Fruit fly (Drosophila melanogaster) whole organism, embryonic: ENCODE results near the gene Or67d.

Experiments
- Ada2b ChIP-seq: fragments of 200-800 bp; sonication (Bioruptor generic); IDR thresholded peaks from 2 replicates; pipeline ENCODE4 v1.3.6; 2022; ENCODE audit warnings: missing biosample characterization, missing genetic modification characterization
- CG11504 ChIP-seq: fragments of 200-800 bp; sonication (Bioruptor generic); optimal IDR thresholded peaks from 3 replicates; lab custom pipeline; 2019; ENCODE audit warnings: missing biosample characterization, mild to moderate bottlenecking, missing genetic modification characterization, moderate library complexity
- CG11695 ChIP-seq: fragments of 200-800 bp; sonication (Bioruptor generic); IDR thresholded peaks from 3 replicates; pipeline ENCODE4 v1.3.6; 2022; ENCODE audit warnings: missing biosample characterization, missing genetic modification characterization
- CG11696 ChIP-seq: fragments of 200-800 bp; sonication (Bioruptor generic); IDR thresholded peaks from 2 replicates; pipeline ENCODE4 v1.3.6; 2022; ENCODE audit warnings: missing biosample characterization, missing genetic modification characterization
- CG14965 ChIP-seq: fragments of 200-800 bp; sonication (Bioruptor generic); optimal IDR thresholded peaks from 2 replicates; lab custom pipeline; 2016; ENCODE audit warnings: missing biosample characterization, missing genetic modification characterization, borderline replicate concordance
- CG15696 ChIP-seq: fragments of 200-800 bp; sonication (Bioruptor generic); optimal IDR thresholded peaks from 2 replicates; lab custom pipeline; 2019; ENCODE audit warnings: missing biosample characterization, mild to moderate bottlenecking, missing genetic modification characterization, moderate library complexity
- CG1603 ChIP-seq: fragments of 200-800 bp; sonication (Bioruptor generic); optimal IDR thresholded peaks from 2 replicates; lab custom pipeline; 2019; ENCODE audit warnings: missing biosample characterization, mild to moderate bottlenecking, missing genetic modification characterization, moderate library complexity
- CG17829 ChIP-seq: fragments of 200-800 bp; optimal IDR thresholded peaks from 2 replicates; lab custom pipeline; 2019; ENCODE audit warnings: missing biosample characterization, mild to moderate bottlenecking, missing genetic modification characterization, moderate library complexity
- CG2712 ChIP-seq: fragments of 200-800 bp; optimal IDR thresholded peaks from 3 replicates; lab custom pipeline; 2019; ENCODE audit warnings: missing biosample characterization, mild to moderate bottlenecking, missing genetic modification characterization, moderate library complexity
- CG31365 ChIP-seq: fragments of 200-800 bp; sonication (Bioruptor generic); optimal IDR thresholded peaks from 2 replicates; lab custom pipeline; 2018; ENCODE audit warnings: missing biosample characterization, mild to moderate bottlenecking, missing genetic modification characterization
- CG3281 ChIP-seq: fragments of 200-800 bp; sonication (Bioruptor generic); optimal IDR thresholded peaks from 3 replicates; lab custom pipeline; 2017; ENCODE audit warnings: missing biosample characterization, mild to moderate bottlenecking, missing genetic modification characterization
- CG34376 ChIP-seq: fragments of 200-800 bp; sonication (Bioruptor generic); optimal IDR thresholded peaks from 2 replicates; lab custom pipeline; 2018; ENCODE audit warnings: missing biosample characterization, mild to moderate bottlenecking, missing genetic modification characterization
- CG4282 ChIP-seq: fragments of 200-800 bp; sonication (Bioruptor generic); optimal IDR thresholded peaks from 2 replicates; lab custom pipeline; 2016; ENCODE audit warnings: missing biosample characterization, missing genetic modification characterization
- CG5953 ChIP-seq: fragments of 200-800 bp; sonication (Bioruptor generic); IDR thresholded peaks from 2 replicates; pipeline ENCODE4 v1.3.6; 2022; ENCODE audit warnings: missing biosample characterization, missing genetic modification characterization
- CG7963 ChIP-seq: fragments of 200-800 bp; sonication (Bioruptor generic); IDR thresholded peaks from 3 replicates; pipeline ENCODE4 v1.3.6; 2022; ENCODE audit warnings: missing biosample characterization, missing genetic modification characterization; ENCODE audit not compliant: partially characterized antibody
- CTCF ChIP-seq: fragments of 200-800 bp; sonication (Bioruptor generic); optimal IDR thresholded peaks from 2 replicates; lab custom pipeline; 2017; ENCODE audit warnings: missing biosample characterization, mild to moderate bottlenecking, missing genetic modification characterization, moderate library complexity
- Chrac-16 ChIP-seq: fragments of 200-800 bp; sonication (Bioruptor generic); optimal IDR thresholded peaks from 3 replicates; lab custom pipeline; 2016; ENCODE audit warnings: missing biosample characterization, missing genetic modification characterization
- D19B ChIP-seq: fragments of 200-800 bp; sonication (Bioruptor generic); optimal IDR thresholded peaks from 2 replicates; lab custom pipeline; 2017; ENCODE audit warnings: missing biosample characterization, mild to moderate bottlenecking, missing genetic modification characterization
- Elba2 ChIP-seq: fragments of 200-800 bp; sonication (Bioruptor generic); optimal IDR thresholded peaks from 3 replicates; lab custom pipeline; 2016; ENCODE audit warnings: missing biosample characterization, missing genetic modification characterization
- HHEX ChIP-seq: fragments of 200-800 bp; sonication (Bioruptor generic); optimal IDR thresholded peaks from 3 replicates; lab custom pipeline; 2017; ENCODE audit warnings: missing biosample characterization, mild to moderate bottlenecking, missing genetic modification characterization, missing genetic modification reagents
- HLH54F ChIP-seq: fragments of 200-800 bp; sonication (Bioruptor generic); optimal IDR thresholded peaks from 3 replicates; lab custom pipeline; 2016; ENCODE audit warnings: missing biosample characterization, missing genetic modification characterization
- Hr78 ChIP-seq, 2 experiments: fragments of 200-800 bp in 1 of 2; fragments of >200 bp in 1 of 2; sonication (Bioruptor generic) in 1 of 2; optimal IDR thresholded peaks; 2 replicates each; lab custom pipeline; 2017 to 2019; ENCODE audit warnings: missing biosample characterization in 2 of 2, missing genetic modification characterization in 2 of 2, mild to moderate bottlenecking in 1 of 2, moderate library complexity in 1 of 2
- Mes4 ChIP-seq: fragments of 200-800 bp; sonication (Bioruptor generic); optimal IDR thresholded peaks from 2 replicates; lab custom pipeline; 2016; ENCODE audit warnings: missing biosample characterization, missing genetic modification characterization
- Nf-YB ChIP-seq: fragments of 200-800 bp; sonication (Bioruptor generic); optimal IDR thresholded peaks from 3 replicates; lab custom pipeline; 2019; ENCODE audit warnings: missing biosample characterization, mild to moderate bottlenecking, missing genetic modification characterization, moderate library complexity
- Rfx ChIP-seq: fragments of 200-800 bp; sonication (Bioruptor generic); IDR thresholded peaks from 2 replicates; pipeline ENCODE4 v1.3.6; 2022; ENCODE audit warnings: missing biosample characterization, missing genetic modification characterization
- Vsx1 ChIP-seq: fragments of 200-800 bp; sonication (Bioruptor generic); optimal IDR thresholded peaks from 2 replicates; lab custom pipeline; 2017; ENCODE audit warnings: missing biosample characterization, mild to moderate bottlenecking, missing genetic modification characterization, missing genetic modification reagents
- ara ChIP-seq: fragments of 200-800 bp; sonication (Bioruptor generic); IDR thresholded peaks from 2 replicates; pipeline ENCODE4 v1.3.6; 2022; ENCODE audit warnings: missing biosample characterization, missing genetic modification characterization
- ash1 ChIP-seq: fragments of 200-800 bp; sonication (Bioruptor generic); optimal IDR thresholded peaks from 2 replicates; lab custom pipeline; 2018; ENCODE audit warnings: missing biosample characterization, mild to moderate bottlenecking, missing genetic modification characterization
- chif ChIP-seq, 2 experiments: fragments of 200-800 bp; sonication (Bioruptor generic); optimal IDR thresholded peaks; 3 replicates each; lab custom pipeline; 2016; ENCODE audit warnings: missing biosample characterization in 2 of 2, missing genetic modification characterization in 2 of 2
- croc ChIP-seq: fragments of 200-800 bp; sonication (Bioruptor generic); conservative IDR thresholded peaks from 3 replicates; pipeline ENCODE4 v1.3.6; 2022; ENCODE audit warnings: missing biosample characterization, missing genetic modification characterization
- dmrt11E ChIP-seq: fragments of 200-800 bp; sonication (Bioruptor generic); optimal IDR thresholded peaks from 3 replicates; lab custom pipeline; 2018; ENCODE audit warnings: missing biosample characterization, mild to moderate bottlenecking, missing genetic modification characterization, moderate library complexity
- gem ChIP-seq: fragments of 200-800 bp; sonication (Bioruptor generic); optimal IDR thresholded peaks from 2 replicates; lab custom pipeline; 2019; ENCODE audit warnings: missing biosample characterization, mild to moderate bottlenecking, missing genetic modification characterization, moderate library complexity
- hb ChIP-seq: fragments of 200-800 bp; sonication (Bioruptor generic); IDR thresholded peaks from 3 replicates; pipeline ENCODE4 v1.3.6; 2022; ENCODE audit warnings: missing biosample characterization, missing genetic modification characterization; ENCODE audit not compliant: partially characterized antibody
- jigr1 ChIP-seq: fragments of 200-800 bp; sonication (Bioruptor generic); IDR thresholded peaks from 3 replicates; pipeline ENCODE4 v1.3.6; 2022; ENCODE audit warnings: missing biosample characterization, missing genetic modification characterization
- jumu ChIP-seq: fragments of 200-800 bp; sonication (Bioruptor generic); optimal IDR thresholded peaks from 3 replicates; lab custom pipeline; 2016; ENCODE audit warnings: missing biosample characterization, missing genetic modification characterization
- lov ChIP-seq, 2 experiments: fragments of 200-800 bp in 1 of 2; fragments of >200 bp in 1 of 2; sonication (Bioruptor generic) in 1 of 2; IDR thresholded peaks in 1 of 2; optimal IDR thresholded peaks in 1 of 2; 2 replicates in 1 of 2; 3 replicates in 1 of 2; pipeline versions ENCODE4 v1.3.6 to Lab custom; 2017 to 2022; ENCODE audit warnings: missing biosample characterization in 1 of 2, missing genetic modification characterization in 1 of 2
- pita ChIP-seq: fragments of 200-800 bp; sonication (Bioruptor generic); optimal IDR thresholded peaks from 2 replicates; lab custom pipeline; 2017; ENCODE audit warnings: missing biosample characterization, mild to moderate bottlenecking, missing genetic modification characterization
- sens ChIP-seq: fragments of 200-800 bp; sonication (Bioruptor generic); peaks from one replicate; lab custom pipeline; 2016; ENCODE audit warnings: missing biosample characterization, missing genetic modification characterization
- stwl ChIP-seq: fragments of 200-800 bp; sonication (Bioruptor generic); optimal IDR thresholded peaks from 3 replicates; lab custom pipeline; 2018; ENCODE audit warnings: missing biosample characterization, mild to moderate bottlenecking, missing genetic modification characterization, moderate library complexity

The Or67d gene

dm6 chr3L:10318356-10318755 is 45.4 kb downstream of the Or67d start:
- TF ChIP-seq HHEX (GFP tag; lab: Kevin White, UChicago) (no peak), Vsx1 (GFP tag; lab: Kevin White, UChicago) (no peak), CG3281 (GFP tag; lab: Kevin White, UChicago) (no peak), Rfx (no peak), D19B (GFP tag; lab: Kevin White, UChicago) (no peak), CG14965 (GFP tag; lab: Kevin White, UChicago) (no peak), croc (no peak), hb (GFP tag; lab: Robert Waterston, UW) (0 out of 3 replicates have a peak, but pooled peaks have one; percentile 47)

DNA sequence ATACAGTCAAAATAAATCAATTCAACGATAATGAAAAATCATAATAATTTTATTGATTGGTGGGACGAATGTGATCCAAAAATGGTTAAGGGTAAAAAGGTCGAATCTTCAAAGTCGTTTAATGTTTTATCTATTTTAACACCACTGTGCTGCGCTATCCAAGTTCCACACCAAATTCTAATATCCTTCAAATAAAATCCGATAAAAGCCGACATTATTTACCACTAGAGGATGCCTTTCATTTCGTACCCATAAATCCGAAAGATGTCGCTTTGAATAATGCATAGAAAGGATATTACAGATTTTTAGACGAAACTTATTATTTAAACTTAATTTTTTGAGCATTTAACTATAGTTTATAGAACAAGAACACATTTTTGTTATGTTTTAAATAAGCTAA is 47.8 kb downstream of the Or67d start:
- TF ChIP-seq CG2712, result peak; percentile 1
- peak; percentile 1 for TF ChIP-seq CG17829
- peak; percentile 63 for TF ChIP-seq sens (GFP tag; lab: Kevin White, UChicago)
- peak; percentile 76 for TF ChIP-seq CG4282 (GFP tag; lab: Kevin White, UChicago)
- no peak for TF ChIP-seq CG5953 (GFP tag; lab: Robert Waterston, UW)
- no peak for TF ChIP-seq HLH54F (GFP tag; lab: Kevin White, UChicago)
- peak; percentile 44 for TF ChIP-seq stwl
- TF ChIP-seq chif (GFP tag; optimal IDR thresholded peaks at IDR 0.05; lab: Kevin White, UChicago), result peak in 1 of 2 experiments; percentile 11
- TF ChIP-seq CG34376 (GFP tag; lab: Kevin White, UChicago), result no peak
- TF ChIP-seq Hr78 (GFP tag; optimal IDR thresholded peaks at IDR 0.05; lab: Kevin White, UChicago), result no peak
- no peak for TF ChIP-seq ash1
- TF ChIP-seq jigr1 (GFP tag; lab: Robert Waterston, UW), result no peak
- peak; percentile 0 for TF ChIP-seq CG11504 (tag; lab: Kevin White, UChicago)
- peak; percentile 39 for TF ChIP-seq CG15696 (tag; lab: Kevin White, UChicago)
- peak; percentile 18 for TF ChIP-seq Chrac-16 (GFP tag; lab: Kevin White, UChicago)
- no peak for TF ChIP-seq CG7963 (GFP tag; lab: Robert Waterston, UW)
- TF ChIP-seq ara (GFP tag; lab: Robert Waterston, UW), result no peak
- peak; percentile 2 for TF ChIP-seq gem
- TF ChIP-seq pita (GFP tag; lab: Kevin White, UChicago), result peak; percentile 62
- no peak for TF ChIP-seq jumu
- TF ChIP-seq dmrt11E (tag; lab: Kevin White, UChicago), result peak; percentile 11
- TF ChIP-seq Nf-YB (GFP tag; lab: Kevin White, UChicago), result no peak
- TF ChIP-seq Mes4 (GFP tag; lab: Kevin White, UChicago), result no peak
- no peak for TF ChIP-seq CG31365 (tag; lab: Kevin White, UChicago)
- no peak for TF ChIP-seq Ada2b (GFP tag; lab: Robert Waterston, UW)
- TF ChIP-seq CG11696, result no peak
- no peak for TF ChIP-seq Elba2
- no peak for TF ChIP-seq lov (optimal IDR thresholded peaks at IDR 0.05; lab: Kevin White, UChicago)
- TF ChIP-seq lov (GFP tag; IDR thresholded peaks at IDR 0.05; lab: Robert Waterston, UW), result no peak
- peak; percentile 25 for TF ChIP-seq CG1603 (tag; lab: Kevin White, UChicago)
- TF ChIP-seq CTCF (GFP tag; lab: Kevin White, UChicago), result peak; percentile 90
- no peak for TF ChIP-seq CG11695 (GFP tag; lab: Robert Waterston, UW)
- TF ChIP-seq, all 482 proteins: peak for 14
